Worm (Caenorhabditis elegans) whole organism, L4/young adult: ENCODE data around the gene F38B7.10.
A peak's percentile ranks its signal among the peaks of the same experiment; 100 is the strongest.

Experiments used
- W03F9.2 ChIP-seq: fragments of 150-350 bp; optimal IDR thresholded peaks from 2 replicates; lab custom pipeline; 2014; ENCODE audit warnings: missing biosample characterization, missing genetic modification characterization
- dao-5 ChIP-seq: sonication (generic microtip); optimal IDR thresholded peaks from 2 replicates; lab custom pipeline; 2016; ENCODE audit warnings: missing genotype, missing genetic modification characterization, moderate library complexity, missing compliant biosample characterization
- him-1 ChIP-seq: sonication (generic microtip); optimal IDR thresholded peaks from 2 replicates; lab custom pipeline; 2016; ENCODE audit warnings: missing genotype, missing genetic modification reagents, missing genetic modification characterization, missing compliant biosample characterization

The F38B7.10 gene

DNA sequence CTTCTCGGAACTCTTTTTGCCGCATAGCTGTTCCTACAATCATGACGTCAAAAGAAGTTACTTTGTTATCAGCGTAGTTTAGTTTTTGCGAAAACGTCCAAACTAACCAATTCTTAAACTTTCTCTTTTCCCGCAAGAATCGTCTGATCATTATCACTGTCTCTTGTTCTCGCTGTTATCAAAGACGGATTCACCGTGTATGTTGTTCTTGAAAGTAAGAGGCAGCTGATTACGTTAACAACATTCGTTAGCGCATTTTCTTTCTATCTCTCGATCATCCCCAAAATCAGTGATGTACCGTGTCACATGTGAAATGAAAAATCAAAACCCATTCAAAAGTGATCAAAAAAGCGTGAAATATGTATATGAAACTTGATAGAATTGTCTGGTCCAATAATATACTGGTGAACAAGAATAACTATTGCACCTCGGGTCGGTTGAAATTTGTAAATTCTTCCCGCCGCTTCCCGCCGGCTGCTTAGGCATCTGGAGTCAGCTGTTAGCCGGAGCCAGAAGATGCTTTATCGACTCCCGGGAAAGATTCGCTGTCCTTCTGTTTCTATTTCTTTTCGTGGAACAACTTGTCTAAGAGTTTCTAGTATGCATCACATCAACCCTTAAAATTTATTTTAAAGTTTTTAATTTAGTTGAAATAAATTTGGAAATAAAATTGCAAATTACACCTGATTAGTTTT lies 10.7 kb upstream of the F38B7.10 start:
- TF ChIP-seq dao-5 (tag; lab: Kevin White, UChicago) (no peak), him-1 (tag; lab: Kevin White, UChicago) (no peak), W03F9.2 (tag; lab: Kevin White, UChicago) (no peak)

DNA sequence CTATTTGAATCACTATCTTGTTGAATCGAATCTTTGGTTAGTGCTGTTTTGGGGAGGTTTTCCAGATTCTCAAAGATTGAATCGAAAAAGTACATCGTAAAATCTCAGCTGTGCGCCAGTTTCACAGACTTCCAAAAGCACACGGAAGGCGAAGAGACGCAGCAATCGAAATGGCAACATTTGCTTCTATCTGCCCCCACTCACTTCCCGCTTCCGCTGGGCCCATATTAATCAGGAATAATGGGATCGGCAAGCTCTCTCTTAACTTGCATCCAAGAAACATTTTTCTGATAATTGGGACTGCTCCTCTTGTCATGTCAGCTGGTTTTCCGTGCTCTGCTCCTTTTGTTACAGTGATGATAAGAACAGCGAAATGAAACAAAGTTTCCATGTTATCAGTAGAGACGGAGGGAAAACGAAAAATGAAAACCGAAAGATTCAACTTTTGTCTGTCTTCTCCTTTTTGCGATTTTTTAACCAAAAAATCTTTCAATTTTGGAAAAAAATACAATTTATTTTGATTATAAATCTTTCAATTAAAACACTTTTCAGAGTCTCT lies 9.7 kb upstream of the F38B7.10 start:
- peak; percentile 40 for TF ChIP-seq W03F9.2 (tag; lab: Kevin White, UChicago)
- no peak for TF ChIP-seq him-1 (tag; lab: Kevin White, UChicago)

DNA sequence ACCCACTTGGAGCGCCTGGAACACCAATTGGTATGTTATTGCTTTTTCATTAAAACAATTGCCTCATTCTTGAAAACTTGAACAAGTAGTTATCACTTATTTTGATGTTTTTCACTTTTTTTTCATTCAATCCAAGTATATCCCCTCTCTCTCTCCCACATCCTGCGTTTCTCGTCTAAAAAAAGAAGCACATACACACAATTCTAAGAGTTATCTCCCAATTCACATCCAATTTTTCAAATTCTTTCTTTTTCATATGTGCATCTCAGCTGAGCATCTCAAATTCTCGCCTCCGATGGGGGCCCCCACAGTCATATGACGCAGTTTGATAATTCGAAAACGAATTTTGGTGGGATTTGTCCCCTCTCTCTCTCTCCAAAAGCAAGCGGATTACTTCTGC lies 8.7 kb upstream of the F38B7.10 start:
- TF ChIP-seq him-1 (tag; lab: Kevin White, UChicago) (no peak), dao-5 (tag; lab: Kevin White, UChicago) (no peak), W03F9.2 (tag; lab: Kevin White, UChicago) (no peak)

DNA sequence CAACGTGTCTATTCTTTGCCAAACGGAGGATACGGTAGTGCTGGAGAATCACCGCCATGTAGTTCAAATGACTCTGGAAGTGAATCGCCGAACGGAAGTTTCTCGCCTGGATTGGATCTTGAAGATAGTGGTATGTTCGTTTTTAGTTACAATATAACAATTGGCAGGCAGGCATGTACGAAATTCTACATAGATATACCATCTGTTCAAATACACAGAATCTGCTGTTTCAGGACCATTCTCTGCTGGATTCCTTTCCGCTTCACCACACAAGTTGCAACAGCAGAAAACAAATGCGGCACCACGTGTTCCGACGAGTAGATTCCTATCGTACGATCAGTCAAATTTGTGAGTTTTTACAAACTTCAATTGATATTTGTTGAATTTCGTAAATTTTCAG lies 5.8 kb upstream of the F38B7.10 start:
- no peak for TF ChIP-seq dao-5 (tag; lab: Kevin White, UChicago)
- no peak for TF ChIP-seq W03F9.2 (tag; lab: Kevin White, UChicago)
- no peak for TF ChIP-seq him-1 (tag; lab: Kevin White, UChicago)

DNA sequence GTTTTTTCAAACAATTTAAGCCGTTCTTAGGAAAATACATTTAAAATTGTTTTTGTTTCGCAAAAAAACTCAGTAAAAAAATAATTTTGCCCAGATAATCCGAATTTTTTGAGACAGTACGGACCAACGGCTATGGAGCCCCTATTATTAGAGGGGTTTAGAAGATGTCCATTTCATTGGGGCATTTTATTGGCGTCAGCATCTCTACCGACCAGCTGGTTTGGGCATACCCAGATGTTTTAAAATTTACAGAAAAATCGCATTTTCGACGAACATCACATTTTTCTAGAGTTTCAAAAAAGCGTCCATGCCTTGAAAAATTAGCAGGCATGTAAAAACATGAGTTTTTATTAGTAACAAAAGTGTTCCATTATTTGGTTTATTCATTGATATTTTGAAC lies 4.0 kb upstream of the F38B7.10 start:
- TF ChIP-seq dao-5 (tag; lab: Kevin White, UChicago) (no peak), him-1 (tag; lab: Kevin White, UChicago) (no peak), W03F9.2 (tag; lab: Kevin White, UChicago) (no peak)

DNA sequence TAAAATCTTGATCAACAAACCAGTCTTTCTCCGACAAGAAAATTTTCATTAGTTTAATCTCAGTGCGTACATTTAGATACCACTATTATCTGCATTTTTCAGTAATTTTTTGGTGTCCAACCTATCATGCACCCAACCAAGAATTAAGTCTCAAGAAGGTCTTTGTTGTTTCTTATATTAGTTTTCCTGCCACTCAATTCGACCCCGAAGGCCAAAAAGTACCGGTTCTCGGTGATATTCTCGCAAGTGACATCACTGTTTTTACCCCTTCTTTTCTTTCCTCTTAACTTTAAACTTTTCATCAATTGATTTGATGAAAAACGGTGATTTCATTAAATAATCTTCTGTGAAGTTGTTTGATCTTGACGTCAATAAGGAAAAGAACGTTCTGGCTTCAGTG lies 1.8 kb upstream of the F38B7.10 start, which contains the start of gene F38B7.2:
TSS of gene F38B7.2 (plus strand) at position 400 of the 400 bp plus-strand sequence.
- TF ChIP-seq him-1 (tag; lab: Kevin White, UChicago): no peak
- no peak for TF ChIP-seq dao-5 (tag; lab: Kevin White, UChicago)
- TF ChIP-seq W03F9.2 (tag; lab: Kevin White, UChicago): no peak

DNA sequence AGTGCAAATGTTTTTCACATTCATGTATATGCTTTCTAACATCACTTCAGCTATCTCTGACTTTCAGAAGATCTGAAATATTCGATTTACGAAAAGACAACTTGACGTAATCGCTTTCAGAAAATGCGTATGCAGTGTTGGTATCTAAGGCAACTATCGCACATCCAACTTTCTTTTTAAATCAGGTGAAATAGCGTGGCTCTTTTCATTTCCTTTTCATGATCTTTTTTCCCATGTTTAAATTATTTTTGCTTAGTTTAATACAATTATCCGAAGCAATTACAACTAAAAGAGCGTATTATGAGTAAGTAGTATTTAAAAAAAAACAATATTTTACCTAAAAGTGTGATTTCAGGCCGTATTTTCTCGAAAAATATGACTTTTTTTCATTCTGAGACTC lies 1.5 kb downstream of the F38B7.10 start, which contains the start of gene F38B7.11:
TSS of gene F38B7.11 (plus strand) at position 301 of the 400 bp plus-strand sequence.
- no peak for TF ChIP-seq dao-5 (tag; lab: Kevin White, UChicago)
- TF ChIP-seq W03F9.2 (tag; lab: Kevin White, UChicago): no peak
- TF ChIP-seq him-1 (tag; lab: Kevin White, UChicago): no peak

DNA sequence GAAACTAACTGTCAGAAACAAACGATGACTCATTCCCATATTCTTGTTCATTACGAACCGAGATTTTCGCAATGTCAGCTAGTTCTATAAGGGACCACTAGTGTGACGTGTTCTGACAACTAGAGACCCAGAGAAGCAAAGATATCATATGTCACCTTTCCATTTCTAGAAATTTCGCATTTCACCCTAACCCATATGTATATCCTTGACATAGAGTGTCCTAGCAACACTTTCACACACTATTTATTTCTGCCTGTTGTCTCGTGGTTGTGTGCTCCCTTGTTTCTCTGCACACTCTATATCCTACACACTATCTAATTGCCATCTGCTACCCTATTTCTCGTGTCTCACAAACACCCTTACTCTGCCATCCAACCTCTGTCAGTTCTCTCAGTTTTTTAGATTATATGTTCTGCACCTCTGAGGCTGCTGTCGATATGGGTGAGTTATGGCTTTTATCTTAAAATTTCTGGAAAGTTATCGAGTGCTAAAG lies 3.6 kb downstream of the F38B7.10 start, which contains the start of the genes F38B7.17 and F38B7.3:
TSS of gene F38B7.17 (minus strand) at position 51 of the 493 bp plus-strand sequence.
TSS of gene F38B7.3 (plus strand) at position 194 of the 493 bp plus-strand sequence.
- TF ChIP-seq dao-5 (tag; lab: Kevin White, UChicago) (no peak), him-1 (tag; lab: Kevin White, UChicago) (no peak), W03F9.2 (tag; lab: Kevin White, UChicago) (no peak)

DNA sequence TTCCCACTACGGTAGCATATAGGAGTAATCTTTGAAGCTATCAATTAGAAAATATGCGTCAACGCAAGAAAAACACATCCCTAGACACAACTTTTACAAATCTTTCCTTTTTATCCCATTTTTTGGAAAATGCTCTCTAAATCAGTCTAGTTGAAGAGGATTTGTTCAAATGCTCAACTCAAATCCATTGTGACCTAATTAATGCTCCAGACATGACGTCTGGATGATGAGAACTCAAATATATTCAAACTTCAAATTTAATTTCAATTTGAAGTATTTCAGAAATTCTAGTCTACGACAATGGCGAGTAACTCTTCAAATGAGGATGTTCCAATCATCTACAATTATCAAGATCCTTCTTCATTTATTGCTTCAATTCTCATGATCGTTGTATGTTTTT lies 7.1 kb downstream of the F38B7.10 start, which contains the start of gene srx-85:
TSS of gene srx-85 (plus strand) at position 301 of the 400 bp plus-strand sequence.
- TF ChIP-seq dao-5 (tag; lab: Kevin White, UChicago) (no peak), W03F9.2 (tag; lab: Kevin White, UChicago) (no peak), him-1 (tag; lab: Kevin White, UChicago) (no peak)

DNA sequence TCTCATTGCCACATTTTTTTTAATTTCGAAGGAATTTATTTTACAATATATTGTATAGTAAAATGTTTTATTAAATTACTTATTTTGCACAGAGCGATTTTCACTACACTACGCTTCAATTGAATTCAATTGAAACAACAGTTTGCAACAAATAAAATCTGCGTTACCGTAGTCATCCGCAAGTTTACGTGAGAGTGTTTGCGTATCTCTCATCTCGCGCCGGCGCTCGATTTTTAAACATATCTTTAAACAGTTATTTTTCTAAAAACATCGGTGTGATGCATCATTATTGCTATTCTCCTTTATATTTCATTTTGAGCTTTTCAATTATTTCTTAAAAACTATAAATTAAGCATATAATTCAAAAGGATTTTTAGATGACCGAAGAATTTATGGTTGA lies 8.9 kb downstream of the F38B7.10 start, which contains the start of gene duo-1:
TSS of gene duo-1 (plus strand) at position 371 of the 400 bp plus-strand sequence.
- TF ChIP-seq dao-5 (tag; lab: Kevin White, UChicago) (no peak), him-1 (tag; lab: Kevin White, UChicago) (no peak), W03F9.2 (tag; lab: Kevin White, UChicago) (no peak)

DNA sequence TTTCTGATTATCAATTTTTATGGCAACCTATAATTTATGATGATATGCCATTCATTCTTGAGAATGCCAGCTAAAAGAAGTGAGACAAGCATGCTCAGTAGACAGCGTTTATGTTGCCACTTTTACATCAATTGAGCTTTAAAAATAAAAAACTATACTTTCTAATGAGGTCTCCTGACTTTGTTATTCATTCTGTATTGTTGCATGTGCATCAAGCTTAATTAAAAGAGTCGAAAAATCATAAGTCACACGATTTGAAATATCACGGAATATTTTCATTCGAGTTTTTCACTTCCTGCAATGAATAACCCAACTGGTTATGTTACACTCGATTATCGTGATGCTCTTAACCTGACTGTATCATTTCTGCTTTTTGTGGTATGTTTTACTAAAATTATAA lies 17.3 kb downstream of the F38B7.10 start, which contains the start of gene srx-86:
TSS of gene srx-86 (plus strand) at position 301 of the 400 bp plus-strand sequence.
- no peak for TF ChIP-seq W03F9.2 (tag; lab: Kevin White, UChicago)

DNA sequence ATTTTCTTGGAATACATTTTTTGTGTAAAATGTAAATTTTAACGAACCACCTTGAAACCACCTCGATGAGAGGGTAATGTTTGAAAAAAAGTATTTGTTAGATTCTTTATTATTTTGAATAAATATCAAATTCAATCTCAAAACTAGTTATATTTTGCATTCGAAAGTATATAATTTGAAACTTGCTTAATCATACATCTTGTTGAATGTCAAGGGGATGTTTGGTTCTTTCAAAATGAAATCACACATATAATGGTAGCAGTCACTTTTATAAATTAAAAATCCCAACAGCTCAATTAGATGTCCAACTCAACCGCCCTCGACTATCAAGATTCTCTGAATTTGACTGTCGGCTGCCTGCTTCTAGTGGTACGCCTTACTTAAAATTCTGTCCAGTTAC lies 19.2 kb downstream of the F38B7.10 start, which contains the start of gene srx-87:
TSS of gene srx-87 (plus strand) at position 301 of the 400 bp plus-strand sequence.
- no peak for TF ChIP-seq him-1 (tag; lab: Kevin White, UChicago)
- no peak for TF ChIP-seq W03F9.2 (tag; lab: Kevin White, UChicago)
- no peak for TF ChIP-seq dao-5 (tag; lab: Kevin White, UChicago)

DNA sequence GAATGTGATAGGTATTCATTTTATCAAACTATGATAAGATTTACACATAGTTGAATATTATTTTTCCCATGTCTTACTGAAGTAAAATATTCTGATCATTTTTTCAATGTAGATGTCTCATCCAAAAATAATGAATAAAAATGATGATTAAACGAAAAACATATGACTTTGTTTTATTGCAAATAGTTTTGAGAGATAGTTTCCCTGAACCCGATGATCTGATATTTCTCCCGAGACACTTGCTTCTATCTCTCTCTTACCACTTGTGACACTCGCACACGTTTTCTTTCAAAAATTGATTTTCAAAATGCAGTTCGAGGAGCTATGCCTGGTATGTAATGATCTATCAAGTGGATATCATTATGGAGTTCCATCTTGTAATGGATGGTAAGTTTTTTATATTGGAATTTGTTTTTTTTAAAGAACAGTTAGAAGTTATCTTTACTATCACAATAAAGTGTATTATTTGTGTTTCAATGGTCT lies 24.9 kb downstream of the F38B7.10 start, which contains the start of the genes nhr-101 and pms-2:
TSS of gene nhr-101 (plus strand) at position 308 of the 483 bp plus-strand sequence.
TSS of gene pms-2 (minus strand) at position 433 of the 483 bp plus-strand sequence.
- TF ChIP-seq dao-5 (tag; lab: Kevin White, UChicago) (no peak), him-1 (tag; lab: Kevin White, UChicago) (no peak), W03F9.2 (tag; lab: Kevin White, UChicago) (no peak)
